Fruit fly (Drosophila melanogaster) Kc167 (cell line): Measurements from ENCODE around the gene CG7656.

Source experiments
- Myc ChIP-seq: fragments of >200 bp; optimal IDR thresholded peaks from 2 replicates; lab custom pipeline; 2017; ENCODE audit warnings: missing external identifiers
- Sin3A ChIP-seq: fragments of >200 bp; optimal IDR thresholded peaks from 2 replicates; lab custom pipeline; 2018; ENCODE audit warnings: missing external identifiers
- h ChIP-seq: fragments of >200 bp; optimal IDR thresholded peaks from 3 replicates; lab custom pipeline; 2018; ENCODE audit warnings: missing external identifiers
- insv ChIP-seq: fragments of >200 bp; optimal IDR thresholded peaks from 3 replicates; lab custom pipeline; 2018; ENCODE audit warnings: missing external identifiers
- psq ChIP-seq: fragments of >200 bp; optimal IDR thresholded peaks from 2 replicates; lab custom pipeline; 2017; ENCODE audit warnings: missing external identifiers
- ttk ChIP-seq: sonication (Bioruptor generic); optimal IDR thresholded peaks from 2 replicates; lab custom pipeline; 2017; ENCODE audit warnings: missing external identifiers

Gene CG7656

DNA sequence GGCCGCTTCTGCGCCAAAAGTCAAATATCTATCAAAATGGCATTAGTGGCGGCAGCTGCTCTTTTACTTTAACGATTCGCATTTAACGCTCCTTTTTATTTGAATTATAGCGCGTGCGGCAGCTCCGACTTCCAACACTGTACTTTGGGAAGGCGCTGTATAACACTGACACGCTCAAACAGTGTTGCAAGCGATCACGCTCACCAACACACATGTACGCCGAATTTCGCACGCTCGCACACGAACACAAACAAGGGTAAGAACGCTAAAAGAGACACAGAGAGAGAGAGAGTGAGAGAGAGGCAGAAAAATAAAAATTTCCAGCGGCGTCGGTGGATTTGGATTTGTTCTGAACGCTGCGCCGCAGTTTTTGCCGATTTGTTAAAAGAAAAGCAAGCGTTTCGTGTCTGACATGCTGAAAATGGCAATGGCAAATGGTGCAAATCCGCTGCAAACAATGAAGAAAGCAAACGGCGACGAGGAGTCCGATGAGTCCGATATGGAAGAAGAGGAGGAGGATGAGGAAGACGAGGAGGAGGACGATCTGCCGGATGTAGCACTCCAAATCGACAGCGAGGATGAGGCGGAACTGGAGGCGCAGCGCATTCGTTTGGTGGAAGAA, 31.8 kb upstream of the CG7656 start, which contains the start of gene Phs:
Gene Phs (plus strand): TSS at position 276 of the 622 bp plus-strand sequence.
- no peak for TF ChIP-seq h
- no peak for TF ChIP-seq psq (lab: Kevin White, UChicago)
- no peak for TF ChIP-seq ttk (lab: Kevin White, UChicago)
- no peak for TF ChIP-seq insv (lab: Kevin White, UChicago)
- no peak for TF ChIP-seq Sin3A (lab: Kevin White, UChicago)
- TF ChIP-seq Myc (lab: Kevin White, UChicago): no peak

DNA sequence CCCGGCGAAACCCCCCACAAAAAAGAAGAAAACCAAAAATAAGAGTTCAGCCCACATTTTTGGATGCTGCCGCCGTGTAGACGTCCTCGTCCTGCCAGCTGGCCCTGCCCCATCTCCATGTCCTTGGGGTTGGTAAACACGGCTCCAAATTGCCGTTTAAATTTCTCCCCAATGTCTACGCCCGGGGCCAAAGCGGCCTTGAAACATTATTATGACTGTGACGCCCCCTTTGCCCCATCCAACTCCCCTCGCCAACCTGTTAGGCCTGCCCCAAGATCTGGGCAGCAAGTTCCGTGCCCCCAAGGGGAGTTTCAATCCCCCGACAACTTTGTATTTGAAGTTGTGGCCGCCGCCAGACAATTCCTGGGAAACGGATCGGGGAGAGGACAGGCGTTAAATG, 28.9 kb upstream of the CG7656 start:
- TF ChIP-seq insv (lab: Kevin White, UChicago): no peak
- TF ChIP-seq Myc (lab: Kevin White, UChicago): no peak
- no peak for TF ChIP-seq psq (lab: Kevin White, UChicago)
- TF ChIP-seq ttk (lab: Kevin White, UChicago): no peak
- TF ChIP-seq Sin3A (lab: Kevin White, UChicago): no peak
- TF ChIP-seq h: no peak

DNA sequence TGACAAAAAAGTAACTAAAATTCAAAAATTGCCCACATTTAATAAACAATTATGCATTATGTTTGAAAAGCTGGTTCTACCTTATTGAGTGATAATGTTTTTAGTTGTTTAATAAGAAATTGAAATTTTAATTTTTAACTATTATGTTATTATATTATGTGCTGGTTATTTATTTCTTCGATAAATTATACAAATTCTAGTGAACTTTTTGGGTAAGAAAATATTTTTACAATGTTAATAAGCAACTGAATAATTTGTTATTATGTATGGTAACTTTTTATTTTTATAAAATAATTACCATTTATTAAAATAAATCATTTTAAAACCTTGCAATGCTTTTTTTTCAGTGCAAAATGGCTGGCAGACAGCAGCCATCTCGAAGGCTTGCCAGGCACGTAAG, 28.5 kb upstream of the CG7656 start:
- no peak for TF ChIP-seq ttk (lab: Kevin White, UChicago)
- no peak for TF ChIP-seq insv (lab: Kevin White, UChicago)
- TF ChIP-seq Sin3A (lab: Kevin White, UChicago): no peak
- no peak for TF ChIP-seq Myc (lab: Kevin White, UChicago)
- no peak for TF ChIP-seq h
- TF ChIP-seq psq (lab: Kevin White, UChicago): no peak

DNA sequence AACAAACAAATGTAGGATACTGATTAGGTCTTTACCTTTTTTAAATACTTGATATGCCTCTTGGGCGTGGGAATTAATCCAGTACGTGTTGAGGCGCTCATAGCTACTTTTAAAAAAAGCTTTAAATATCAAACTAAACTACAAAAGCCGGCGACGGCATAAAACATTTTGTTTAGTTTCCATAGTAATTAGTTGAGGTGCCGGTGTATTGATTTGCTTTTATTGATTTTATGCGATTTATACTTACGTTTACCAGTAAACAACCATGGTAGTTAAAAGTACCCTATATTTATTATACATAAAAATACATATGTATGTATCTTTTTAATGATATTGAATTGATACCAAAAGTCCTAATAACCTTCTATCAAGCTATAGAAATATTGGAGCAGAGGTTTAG, 24.8 kb upstream of the CG7656 start, which contains the start of gene CG13449:
Gene CG13449 (minus strand): TSS at position 101 of the 400 bp plus-strand sequence.
- TF ChIP-seq ttk (lab: Kevin White, UChicago) (no peak), Sin3A (lab: Kevin White, UChicago) (no peak), psq (lab: Kevin White, UChicago) (no peak), h (no peak), insv (lab: Kevin White, UChicago) (no peak), Myc (lab: Kevin White, UChicago) (no peak)

DNA sequence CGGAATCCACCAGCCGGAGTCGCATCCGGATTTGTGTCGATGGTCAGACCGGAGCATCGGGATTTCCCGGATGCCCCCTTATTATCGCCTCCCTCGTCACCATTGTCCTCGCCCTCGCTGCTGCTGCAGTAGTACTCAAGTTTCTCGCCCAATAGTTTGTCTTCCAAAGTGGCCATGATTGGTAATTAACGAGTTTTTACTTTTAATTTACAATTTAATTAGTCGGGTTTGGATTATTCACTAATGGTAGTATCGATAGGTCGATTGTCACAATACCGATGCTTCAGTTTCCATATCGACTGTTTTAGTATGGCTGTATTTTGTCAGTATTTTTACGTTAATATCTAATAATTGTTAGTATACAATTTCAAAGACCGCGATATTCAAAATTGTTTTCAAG, 22.1 kb upstream of the CG7656 start, which contains the start of gene CG7650:
Gene CG7650 (minus strand): TSS at position 278 of the 400 bp plus-strand sequence.
- TF ChIP-seq Sin3A (lab: Kevin White, UChicago) (no peak), psq (lab: Kevin White, UChicago) (no peak), ttk (lab: Kevin White, UChicago) (no peak), insv (lab: Kevin White, UChicago) (no peak), Myc (lab: Kevin White, UChicago) (no peak), h (no peak)

DNA sequence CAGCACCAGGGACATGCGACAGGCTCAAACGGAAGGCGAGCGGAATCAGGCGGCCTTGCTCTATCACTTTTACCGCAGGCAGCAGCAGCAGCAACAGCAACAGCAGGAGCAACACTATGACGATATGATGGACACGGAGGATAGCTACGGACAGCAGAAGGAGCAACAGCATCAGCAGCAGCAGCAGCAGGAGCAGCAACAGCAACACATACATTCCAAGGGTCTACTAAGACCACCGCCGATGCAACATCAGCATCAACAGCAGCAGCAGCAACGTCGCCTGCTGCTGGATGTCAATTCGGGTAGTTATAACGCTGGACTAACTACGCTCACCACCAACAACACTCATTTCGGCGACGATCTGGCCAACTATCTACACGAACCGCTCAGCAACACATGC, 17.0 kb upstream of the CG7656 start:
- TF ChIP-seq ttk (lab: Kevin White, UChicago): no peak

DNA sequence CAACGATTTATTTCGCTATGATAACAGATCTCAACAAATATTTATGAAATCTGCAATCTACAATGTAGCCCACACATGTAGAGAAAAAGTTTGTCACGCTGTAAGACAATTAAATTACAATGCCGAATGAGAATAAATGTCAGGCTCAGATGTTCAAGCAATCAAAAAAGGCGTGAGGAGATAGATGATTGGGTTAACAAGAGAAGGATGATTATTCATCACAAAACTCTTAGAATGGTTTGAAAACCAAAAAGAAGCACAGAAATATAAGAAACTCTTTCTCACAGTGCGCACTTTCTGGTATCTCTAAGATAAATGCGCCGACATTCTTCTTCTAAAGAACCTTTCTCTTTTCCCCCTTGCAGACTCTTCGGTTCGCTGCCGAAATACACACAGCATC, 12.1 kb upstream of the CG7656 start:
- TF ChIP-seq ttk (lab: Kevin White, UChicago): no peak
- TF ChIP-seq h: no peak
- TF ChIP-seq Myc (lab: Kevin White, UChicago): no peak
- TF ChIP-seq Sin3A (lab: Kevin White, UChicago): no peak
- TF ChIP-seq psq (lab: Kevin White, UChicago): no peak
- TF ChIP-seq insv (lab: Kevin White, UChicago): no peak

DNA sequence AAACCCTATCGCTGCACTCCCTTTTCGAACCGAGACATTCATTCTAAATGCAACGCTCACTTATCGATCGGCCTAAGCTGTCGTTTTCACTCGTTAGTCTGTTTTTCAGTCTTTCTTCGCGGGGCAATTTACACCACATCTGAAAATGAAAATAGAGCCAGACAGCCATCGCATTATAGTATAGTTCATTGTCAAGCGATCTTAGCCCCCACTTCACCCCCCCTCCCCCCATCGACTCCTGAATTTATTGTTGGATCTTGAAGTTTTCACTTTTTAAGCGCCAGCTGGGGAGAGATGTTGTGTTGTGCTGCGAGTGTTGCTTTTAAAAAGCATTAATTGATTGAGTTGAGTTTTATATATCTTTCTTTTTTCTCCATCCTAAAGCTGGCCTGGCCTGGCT, 11.2 kb upstream of the CG7656 start:
- no peak for TF ChIP-seq Sin3A (lab: Kevin White, UChicago)
- no peak for TF ChIP-seq psq (lab: Kevin White, UChicago)
- TF ChIP-seq insv (lab: Kevin White, UChicago): no peak
- TF ChIP-seq h: no peak
- no peak for TF ChIP-seq Myc (lab: Kevin White, UChicago)
- no peak for TF ChIP-seq ttk (lab: Kevin White, UChicago)

DNA sequence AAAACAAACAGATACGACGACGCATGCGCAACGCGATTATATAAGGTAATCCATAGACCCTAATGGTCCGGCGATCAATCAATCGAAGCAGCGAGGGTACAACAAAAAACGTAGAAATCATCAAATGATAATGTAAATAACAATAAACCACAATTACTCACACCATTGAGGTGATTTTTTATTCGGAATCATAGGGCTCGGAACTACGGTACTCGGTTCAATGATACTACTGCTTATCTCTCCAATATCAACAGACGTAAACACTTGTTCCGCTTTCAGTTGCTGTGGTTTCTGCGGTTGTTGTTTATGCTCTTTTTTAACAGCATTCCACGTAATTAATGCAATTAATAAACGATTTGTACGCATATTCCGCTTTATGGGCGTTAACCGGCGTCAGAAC, 10.0 kb upstream of the CG7656 start:
- TF ChIP-seq psq (lab: Kevin White, UChicago): no peak
- TF ChIP-seq h: no peak
- no peak for TF ChIP-seq insv (lab: Kevin White, UChicago)
- TF ChIP-seq ttk (lab: Kevin White, UChicago): no peak
- TF ChIP-seq Sin3A (lab: Kevin White, UChicago): no peak
- no peak for TF ChIP-seq Myc (lab: Kevin White, UChicago)

DNA sequence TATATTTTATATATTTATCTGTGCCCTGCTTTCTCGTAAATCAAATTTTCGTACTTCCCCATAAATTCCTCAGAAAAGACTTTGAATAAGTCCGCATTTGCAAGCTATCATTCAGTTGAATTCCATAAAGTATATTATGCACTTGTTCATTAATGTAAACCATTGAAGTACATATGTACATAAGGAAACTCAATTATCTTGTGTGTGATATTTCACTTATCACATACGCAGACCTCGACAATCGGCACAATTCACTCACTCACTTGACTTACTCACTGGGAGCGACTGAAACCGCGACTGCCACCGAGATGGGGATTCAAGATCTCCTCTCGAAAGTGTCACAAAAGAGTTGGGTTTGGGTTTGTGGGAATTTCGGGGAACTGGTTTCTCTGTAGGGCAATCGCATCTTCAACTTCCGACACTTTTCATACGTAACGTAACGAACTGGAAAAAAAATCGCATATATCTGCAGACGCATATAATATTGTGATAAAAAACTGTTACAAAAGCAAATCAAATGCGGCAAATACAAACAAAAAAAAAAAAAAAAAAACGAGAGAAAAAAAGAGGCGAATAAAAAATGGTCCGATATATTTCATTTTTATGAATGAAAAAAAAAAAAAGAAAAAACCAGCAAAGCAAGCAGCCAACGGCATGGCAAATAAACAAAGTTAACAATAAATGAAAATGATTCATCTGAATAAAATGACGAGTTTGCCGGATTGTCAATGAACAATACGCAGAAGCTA, 9.2 kb upstream of the CG7656 start:
- TF ChIP-seq ttk (lab: Kevin White, UChicago) (no peak), Myc (lab: Kevin White, UChicago) (no peak), psq (lab: Kevin White, UChicago) (no peak), Sin3A (lab: Kevin White, UChicago) (no peak), h (no peak), insv (lab: Kevin White, UChicago) (no peak)

DNA sequence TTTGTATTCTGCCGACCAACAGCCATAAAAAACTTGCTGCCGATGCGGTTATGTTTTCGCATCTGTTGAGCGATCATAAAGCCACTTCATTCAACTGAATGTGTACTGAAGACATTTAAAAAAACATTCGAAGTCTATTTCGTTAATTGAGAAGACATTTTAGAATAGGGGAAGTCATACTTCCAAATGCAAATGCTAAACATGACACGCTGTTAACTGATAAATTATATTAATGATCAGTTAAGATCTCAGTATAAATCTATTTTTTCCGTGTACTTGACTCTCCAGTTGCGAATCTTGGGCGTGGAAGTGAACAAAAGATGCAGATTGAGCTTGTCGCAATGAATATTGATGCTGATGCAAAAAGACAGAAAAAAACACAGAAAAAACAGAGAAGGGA, 8.0 kb upstream of the CG7656 start:
- TF ChIP-seq ttk (lab: Kevin White, UChicago): no peak
- TF ChIP-seq Myc (lab: Kevin White, UChicago): no peak
- TF ChIP-seq h: no peak
- no peak for TF ChIP-seq psq (lab: Kevin White, UChicago)
- TF ChIP-seq insv (lab: Kevin White, UChicago): no peak
- TF ChIP-seq Sin3A (lab: Kevin White, UChicago): no peak
